Fruit fly (Drosophila melanogaster): Measurements from ENCODE around the gene bdwf.

The bdwf gene

dm6 chr3R:17002218-17003110, 40.5 kb downstream of the bdwf start, which contains the start of the genes Sf3a1 and Irc (continued):
- peak; percentile 19 for TF ChIP-seq CG12155 (GFP tag; optimal IDR thresholded peaks at IDR 0.05)
- no peak for TF ChIP-seq CG15479 (GFP tag; optimal IDR thresholded peaks at IDR 0.05)
- no peak for TF ChIP-seq h (optimal IDR thresholded peaks at IDR 0.05)
- TF ChIP-seq Med (GFP tag): peak; percentile 90
- peak; percentile 23 for TF ChIP-seq NfI (GFP tag; optimal IDR thresholded peaks at IDR 0.05)
- no peak for TF ChIP-seq Dfd (GFP tag; optimal IDR thresholded peaks at IDR 0.05)
- peak; percentile 26 for TF ChIP-seq Side (GFP tag; optimal IDR thresholded peaks at IDR 0.05)
- TF ChIP-seq otp (GFP tag; IDR thresholded peaks at IDR 0.05): no peak
- TF ChIP-seq salm (tag; optimal IDR thresholded peaks at IDR 0.05): no peak
- peak; percentile 50 for TF ChIP-seq sug (tag; optimal IDR thresholded peaks at IDR 0.05)
- TF ChIP-seq CG9797 (GFP tag; optimal IDR thresholded peaks at IDR 0.05): peak; percentile 29
- TF ChIP-seq dmrt11E (tag; optimal IDR thresholded peaks at IDR 0.05): no peak
- no peak for TF ChIP-seq pb (GFP tag; optimal IDR thresholded peaks at IDR 0.05)
- no peak for TF ChIP-seq CG8944 (GFP tag; optimal IDR thresholded peaks at IDR 0.05)
- peak; percentile 92 for TF ChIP-seq HLH4C (GFP tag; IDR thresholded peaks at IDR 0.05; ENCODE audit: partially characterized antibody)
- TF ChIP-seq CG33557 (GFP tag; optimal IDR thresholded peaks at IDR 0.05): no peak
- TF ChIP-seq CG13123 (GFP tag; optimal IDR thresholded peaks at IDR 0.05): no peak
- no peak for TF ChIP-seq CG6654 (GFP tag; optimal IDR thresholded peaks at IDR 0.05)
- TF ChIP-seq CG13287 (GFP tag; IDR thresholded peaks at IDR 0.05; ENCODE audit: partially characterized antibody): peak; percentile 98
- peak; percentile 96 for TF ChIP-seq chinmo (GFP tag; IDR thresholded peaks at IDR 0.05; ENCODE audit: partially characterized antibody)
- no peak for TF ChIP-seq CTCF (GFP tag; optimal IDR thresholded peaks at IDR 0.05)
- peak; percentile 64 for TF ChIP-seq nom (GFP tag; optimal IDR thresholded peaks at IDR 0.05)
- peak; percentile 11 for TF ChIP-seq CG1647 (GFP tag; optimal IDR thresholded peaks at IDR 0.05)
- peak; percentile 6 for TF ChIP-seq CG13424 (tag; optimal IDR thresholded peaks at IDR 0.05)

dm6 chr3R:16996059-16996959, 46.6 kb downstream of the bdwf start, which contains the start of the genes EMC2A and CG3534:
EMC2A (minus strand) TSS chr3R:16996071.
CG3534 (plus strand) TSS chr3R:16996446.
- TF ChIP-seq tup (GFP tag; optimal IDR thresholded peaks at IDR 0.05) (no peak), cg (GFP tag; optimal IDR thresholded peaks at IDR 0.05) (no peak), chn (GFP tag; optimal IDR thresholded peaks at IDR 0.05) (no peak), ATbp (GFP tag; optimal IDR thresholded peaks at IDR 0.05) (no peak), Dfd (GFP tag; optimal IDR thresholded peaks at IDR 0.05) (no peak), ttk (GFP tag; IDR thresholded peaks at IDR 0.05) (no peak), TFAM (GFP tag; optimal IDR thresholded peaks at IDR 0.05) (no peak), Aef1 (GFP tag; IDR thresholded peaks at IDR 0.05) (no peak), prd (optimal IDR thresholded peaks at IDR 0.05) (no peak), prd (GFP tag; IDR thresholded peaks at IDR 0.05) (no peak; the same call in 2 of the 3 replicates), ac (GFP tag; optimal IDR thresholded peaks at IDR 0.05) (no peak), btn (GFP tag; optimal IDR thresholded peaks at IDR 0.05) (no peak), cas (GFP tag; IDR thresholded peaks at IDR 0.05) (no peak), ara (GFP tag; IDR thresholded peaks at IDR 0.05) (no peak), NC2α (GFP tag; optimal IDR thresholded peaks at IDR 0.05) (no peak), CG4707 (GFP tag; optimal IDR thresholded peaks at IDR 0.05) (no peak), nom (GFP tag; optimal IDR thresholded peaks at IDR 0.05) (no peak), CG6175 (GFP tag; IDR thresholded peaks at IDR 0.05) (no peak), CG3163 (GFP tag; optimal IDR thresholded peaks at IDR 0.05) (no peak), HmgD (GFP tag; optimal IDR thresholded peaks at IDR 0.05) (no peak), gsb-n (tag; optimal IDR thresholded peaks at IDR 0.05) (no peak), sna (GFP tag; IDR thresholded peaks at IDR 0.05; ENCODE audit: partially characterized antibody) (peak; percentile 42; the same call in 1 of the 2 replicates), Usf (GFP tag; optimal IDR thresholded peaks at IDR 0.05) (no peak), CG9437 (GFP tag; optimal IDR thresholded peaks at IDR 0.05) (no peak), CG4360 (GFP tag; IDR thresholded peaks at IDR 0.05) (no peak), CG6765 (GFP tag; optimal IDR thresholded peaks at IDR 0.05) (no peak)
